Fruit fly (Drosophila melanogaster) whole organism, embryonic: ENCODE results near the gene CG8944.
A peak's percentile ranks its signal among the peaks of the same experiment; 100 is the strongest.

Experiments used
- CG10267 ChIP-seq: fragments of 200-800 bp; sonication (Bioruptor generic); optimal IDR thresholded peaks from 2 replicates; lab custom pipeline; 2018; ENCODE audit warnings: missing biosample characterization, mild to moderate bottlenecking, missing genetic modification characterization, moderate library complexity
- CG10274 ChIP-seq: fragments of 200-800 bp; sonication (Bioruptor generic); optimal IDR thresholded peaks from 3 replicates; lab custom pipeline; 2017; ENCODE audit warnings: missing biosample characterization, mild to moderate bottlenecking, missing genetic modification characterization
- CG10543 ChIP-seq: fragments of 200-800 bp; sonication (Bioruptor generic); optimal IDR thresholded peaks from 3 replicates; lab custom pipeline; 2017; ENCODE audit warnings: missing biosample characterization, mild to moderate bottlenecking, missing genetic modification characterization, moderate library complexity
- CG12236 ChIP-seq: fragments of 200-800 bp; sonication (Bioruptor generic); optimal IDR thresholded peaks from 2 replicates; lab custom pipeline; 2016; ENCODE audit warnings: missing biosample characterization, missing genetic modification characterization
- CG12744 ChIP-seq: fragments of 200-800 bp; sonication (Bioruptor generic); optimal IDR thresholded peaks from 2 replicates; lab custom pipeline; 2016; ENCODE audit warnings: missing biosample characterization, missing genetic modification characterization
- CG15269 ChIP-seq: fragments of 200-800 bp; sonication (Bioruptor generic); optimal IDR thresholded peaks from 2 replicates; lab custom pipeline; 2018; ENCODE audit warnings: missing biosample characterization, mild to moderate bottlenecking, missing genetic modification characterization, moderate library complexity
- CG1529 ChIP-seq: fragments of 200-800 bp; sonication (Bioruptor generic); optimal IDR thresholded peaks from 3 replicates; lab custom pipeline; 2018; ENCODE audit warnings: missing biosample characterization, missing genetic modification characterization
- CG15479 ChIP-seq: fragments of 200-800 bp; sonication (Bioruptor generic); optimal IDR thresholded peaks from 3 replicates; lab custom pipeline; 2019; ENCODE audit warnings: missing biosample characterization, mild to moderate bottlenecking, missing genetic modification characterization, moderate library complexity
- CG1603 ChIP-seq: fragments of 200-800 bp; sonication (Bioruptor generic); optimal IDR thresholded peaks from 2 replicates; lab custom pipeline; 2019; ENCODE audit warnings: missing biosample characterization, mild to moderate bottlenecking, missing genetic modification characterization, moderate library complexity
- CG17568 ChIP-seq: fragments of 200-800 bp; sonication (Bioruptor generic); optimal IDR thresholded peaks from 2 replicates; lab custom pipeline; 2018; ENCODE audit warnings: missing biosample characterization, mild to moderate bottlenecking, missing genetic modification characterization, moderate library complexity
- CG2120 ChIP-seq: fragments of 200-800 bp; sonication (Bioruptor generic); optimal IDR thresholded peaks from 3 replicates; lab custom pipeline; 2016; ENCODE audit warnings: missing biosample characterization, missing genetic modification characterization
- CG3281 ChIP-seq: fragments of 200-800 bp; sonication (Bioruptor generic); optimal IDR thresholded peaks from 3 replicates; lab custom pipeline; 2017; ENCODE audit warnings: missing biosample characterization, mild to moderate bottlenecking, missing genetic modification characterization
- CG5245 ChIP-seq: fragments of 200-800 bp; sonication (Bioruptor generic); optimal IDR thresholded peaks from 3 replicates; lab custom pipeline; 2016; ENCODE audit warnings: missing biosample characterization, missing genetic modification characterization
- CG6272 ChIP-seq: fragments of 200-800 bp; sonication (Bioruptor generic); IDR thresholded peaks from 2 replicates; pipeline ENCODE4 v1.3.6; 2022; ENCODE audit warnings: missing biosample characterization, missing genetic modification characterization
- CG6654 ChIP-seq: fragments of 200-800 bp; sonication (Bioruptor generic); optimal IDR thresholded peaks from 2 replicates; lab custom pipeline; 2017; ENCODE audit warnings: missing biosample characterization, mild to moderate bottlenecking, missing genetic modification characterization
- CG7372 ChIP-seq: fragments of 200-800 bp; sonication (Bioruptor generic); IDR thresholded peaks from 2 replicates; pipeline ENCODE4 v1.3.6; 2022; ENCODE audit warnings: missing biosample characterization, missing genetic modification characterization
- CG7786 ChIP-seq: fragments of 200-800 bp; sonication (Bioruptor generic); optimal IDR thresholded peaks from 2 replicates; lab custom pipeline; 2016; ENCODE audit warnings: missing biosample characterization, missing genetic modification characterization
- CG8944 ChIP-seq: fragments of 200-800 bp; sonication (Bioruptor generic); optimal IDR thresholded peaks from 3 replicates; lab custom pipeline; 2016; ENCODE audit warnings: missing biosample characterization, missing genetic modification characterization
- Dip3 ChIP-seq: fragments of 200-800 bp; sonication (Bioruptor generic); optimal IDR thresholded peaks from 3 replicates; lab custom pipeline; 2016; ENCODE audit warnings: missing biosample characterization, missing genetic modification characterization
- E2f1 ChIP-seq: fragments of 200-800 bp; sonication (Bioruptor generic); IDR thresholded peaks from 2 replicates; pipeline ENCODE4 v1.3.6; 2022; ENCODE audit warnings: missing biosample characterization, missing genetic modification characterization
- Fer3 ChIP-seq: fragments of 200-800 bp; sonication (Bioruptor generic); optimal IDR thresholded peaks from 2 replicates; lab custom pipeline; 2018; ENCODE audit warnings: missing biosample characterization, mild to moderate bottlenecking, missing genetic modification characterization, moderate library complexity
- GATAe ChIP-seq: fragments of 200-800 bp; sonication (Bioruptor generic); conservative IDR thresholded peaks from 2 replicates; pipeline ENCODE4 v1.3.6; 2022; ENCODE audit warnings: missing biosample characterization, missing genetic modification characterization
- Gug ChIP-seq: fragments of 200-800 bp; sonication (Bioruptor generic); IDR thresholded peaks from 4 replicates; pipeline ENCODE4 v1.3.6; 2022; ENCODE audit warnings: missing biosample characterization, missing genetic modification characterization
- HLH3B ChIP-seq: fragments of 200-800 bp; sonication (Bioruptor generic); IDR thresholded peaks from 2 replicates; pipeline ENCODE4 v1.3.6; 2022; ENCODE audit warnings: missing biosample characterization, missing genetic modification characterization
- Hr3 ChIP-seq: fragments of 200-800 bp; sonication (Bioruptor generic); optimal IDR thresholded peaks from 3 replicates; lab custom pipeline; 2016; ENCODE audit warnings: missing biosample characterization, missing genetic modification characterization
- Jarid2 ChIP-seq: fragments of 200-800 bp; sonication (Bioruptor generic); optimal IDR thresholded peaks from 3 replicates; lab custom pipeline; 2017; ENCODE audit warnings: mild to moderate bottlenecking, missing biosample characterization, missing genetic modification reagents, missing genetic modification characterization
- MBD-R2 ChIP-seq: fragments of 200-800 bp; sonication (Bioruptor generic); IDR thresholded peaks from 2 replicates; pipeline ENCODE4 v1.3.6; 2022; ENCODE audit warnings: missing biosample characterization, missing genetic modification characterization
- Mrtf ChIP-seq: fragments of 200-800 bp; sonication (Bioruptor generic); IDR thresholded peaks from 3 replicates; pipeline ENCODE4 v1.3.6; 2022; ENCODE audit warnings: missing biosample characterization, missing genetic modification characterization
- NfI ChIP-seq: fragments of 200-800 bp; sonication (Bioruptor generic); optimal IDR thresholded peaks from 3 replicates; lab custom pipeline; 2018; ENCODE audit warnings: missing biosample characterization, mild to moderate bottlenecking, missing genetic modification characterization, moderate library complexity
- PHDP ChIP-seq: fragments of 200-800 bp; sonication (Bioruptor generic); optimal IDR thresholded peaks from 3 replicates; lab custom pipeline; 2018; ENCODE audit warnings: missing biosample characterization, mild to moderate bottlenecking, missing genetic modification characterization, moderate library complexity
- Pdp1 ChIP-seq, 2 experiments: fragments of 200-800 bp; sonication (Bioruptor generic); optimal IDR thresholded peaks; 3 replicates each; lab custom pipeline; 2016; ENCODE audit warnings: missing biosample characterization in 2 of 2, missing genetic modification characterization in 2 of 2, mild to moderate bottlenecking in 1 of 2, moderate library complexity in 1 of 2
- Side ChIP-seq: fragments of 200-800 bp; sonication (Bioruptor generic); optimal IDR thresholded peaks from 2 replicates; lab custom pipeline; 2016; ENCODE audit warnings: missing biosample characterization, missing genetic modification characterization
- Usf ChIP-seq: fragments of 200-800 bp; sonication (Bioruptor generic); optimal IDR thresholded peaks from 2 replicates; lab custom pipeline; 2017; ENCODE audit warnings: missing genotype, missing biosample characterization, missing genetic modification characterization
- al ChIP-seq: fragments of 200-800 bp; sonication (Bioruptor generic); IDR thresholded peaks from 2 replicates; pipeline ENCODE4 v1.3.6; 2022; ENCODE audit warnings: missing biosample characterization, missing genetic modification characterization
- ash1 ChIP-seq: fragments of 200-800 bp; sonication (Bioruptor generic); optimal IDR thresholded peaks from 2 replicates; lab custom pipeline; 2018; ENCODE audit warnings: missing biosample characterization, mild to moderate bottlenecking, missing genetic modification characterization
- bab2 ChIP-seq: fragments of 200-800 bp; sonication (Bioruptor generic); optimal IDR thresholded peaks from 2 replicates; lab custom pipeline; 2016; ENCODE audit warnings: missing biosample characterization, missing genetic modification characterization
- bbx ChIP-seq: fragments of 200-800 bp; sonication (Bioruptor generic); IDR thresholded peaks from 2 replicates; pipeline ENCODE4 v1.3.6; 2022; ENCODE audit warnings: missing biosample characterization, missing genetic modification characterization; ENCODE audit not compliant: partially characterized antibody
- esg ChIP-seq: fragments of 200-800 bp; sonication (Bioruptor generic); conservative IDR thresholded peaks from 2 replicates; pipeline ENCODE4 v1.3.6; 2022; ENCODE audit warnings: missing biosample characterization, missing genetic modification characterization
- fu2 ChIP-seq: fragments of 200-800 bp; sonication (Bioruptor generic); optimal IDR thresholded peaks from 2 replicates; lab custom pipeline; 2016; ENCODE audit warnings: missing biosample characterization, missing genetic modification characterization
- gro ChIP-seq: fragments of 200-800 bp; sonication (Bioruptor generic); optimal IDR thresholded peaks from 2 replicates; lab custom pipeline; 2016; ENCODE audit warnings: missing biosample characterization, missing genetic modification characterization
- hb ChIP-seq: fragments of 200-800 bp; sonication (Bioruptor generic); IDR thresholded peaks from 3 replicates; pipeline ENCODE4 v1.3.6; 2022; ENCODE audit warnings: missing biosample characterization, missing genetic modification characterization; ENCODE audit not compliant: partially characterized antibody
- lbe ChIP-seq: fragments of 200-800 bp; sonication (Bioruptor generic); optimal IDR thresholded peaks from 2 replicates; lab custom pipeline; 2016; ENCODE audit warnings: missing biosample characterization, mild to moderate bottlenecking, missing genetic modification characterization
- pum ChIP-seq: fragments of 200-800 bp; sonication (Bioruptor generic); optimal IDR thresholded peaks from 2 replicates; lab custom pipeline; 2016; ENCODE audit warnings: missing biosample characterization, missing genetic modification characterization
- sr ChIP-seq: fragments of 200-800 bp; sonication (Bioruptor generic); IDR thresholded peaks from 3 replicates; pipeline ENCODE4 v1.3.6; 2022; ENCODE audit warnings: missing biosample characterization, missing genetic modification characterization
- stwl ChIP-seq: fragments of 200-800 bp; sonication (Bioruptor generic); optimal IDR thresholded peaks from 3 replicates; lab custom pipeline; 2018; ENCODE audit warnings: missing biosample characterization, mild to moderate bottlenecking, missing genetic modification characterization, moderate library complexity
- tgo ChIP-seq: fragments of 200-800 bp; sonication (Bioruptor generic); IDR thresholded peaks from 3 replicates; pipeline ENCODE4 v1.3.6; 2022; ENCODE audit warnings: missing biosample characterization, missing genetic modification characterization
- tin ChIP-seq: fragments of 200-800 bp; sonication (Bioruptor generic); optimal IDR thresholded peaks from 3 replicates; lab custom pipeline; 2016; ENCODE audit warnings: missing biosample characterization, missing genetic modification characterization
- vnd ChIP-seq: fragments of 200-800 bp; sonication (Bioruptor generic); IDR thresholded peaks from 3 replicates; pipeline ENCODE4 v1.3.6; 2022; ENCODE audit warnings: missing biosample characterization, missing genetic modification characterization; ENCODE audit not compliant: partially characterized antibody
- zfh1 ChIP-seq: fragments of 200-800 bp; sonication (Bioruptor generic); IDR thresholded peaks from 3 replicates; pipeline ENCODE4 v1.3.6; 2022; ENCODE audit warnings: missing biosample characterization, missing genetic modification characterization

Gene CG8944

DNA sequence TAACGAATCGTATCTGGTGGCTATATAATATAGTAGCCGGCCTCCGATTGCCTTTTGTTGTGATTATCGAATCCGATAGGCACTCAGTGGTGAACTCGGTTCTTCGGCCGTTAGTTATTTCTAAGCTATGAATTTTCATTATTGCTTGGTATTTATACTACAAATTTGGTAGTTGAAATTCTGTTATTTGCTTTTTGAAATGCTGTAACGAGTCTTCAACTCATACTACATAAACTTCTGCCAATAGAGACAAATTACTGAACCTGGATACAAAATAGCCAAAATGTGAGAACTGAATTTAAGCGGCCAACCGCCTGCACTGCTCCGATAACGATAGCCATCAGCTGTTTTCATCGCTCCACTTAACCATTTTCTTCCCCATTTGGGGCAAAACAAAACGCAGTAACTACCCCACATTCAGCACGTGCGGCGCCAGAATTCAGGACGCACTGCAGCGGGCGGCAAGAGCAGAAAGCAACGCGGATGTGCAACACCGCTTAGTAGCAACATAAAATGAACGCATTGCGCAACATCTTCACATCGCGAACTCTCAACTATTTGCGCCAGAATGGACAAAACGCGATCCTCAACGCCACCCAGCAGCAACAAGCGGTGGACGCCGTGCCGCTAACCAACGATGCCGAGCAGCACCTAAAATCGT is 7.0 kb downstream of the CG8944 start, which contains the start of the genes CG11679 and CG8206 (continued):
- no peak for TF ChIP-seq CG5245 (GFP tag; lab: Kevin White, UChicago)
- TF ChIP-seq Usf (GFP tag; lab: Kevin White, UChicago): no peak
- no peak for TF ChIP-seq CG12744 (GFP tag; lab: Kevin White, UChicago)
- TF ChIP-seq lbe (GFP tag; lab: Kevin White, UChicago): no peak
- 0 out of 3 replicates have a peak, but pooled peaks have one; percentile 47 for TF ChIP-seq vnd
- 0 out of 2 replicates have a peak, but pooled peaks have one; percentile 8 for TF ChIP-seq CG6272
- no peak for TF ChIP-seq sr (GFP tag; lab: Robert Waterston, UW)
- TF ChIP-seq CG7786: peak; percentile 54
- TF ChIP-seq CG1529 (GFP tag; lab: Kevin White, UChicago): no peak
- no peak; the same call in 1 of the 2 replicates for TF ChIP-seq al (GFP tag; lab: Robert Waterston, UW)
- TF ChIP-seq CG7372 (GFP tag; lab: Robert Waterston, UW): no peak
- TF ChIP-seq CG10543 (GFP tag; lab: Kevin White, UChicago): peak; percentile 34
- no peak for TF ChIP-seq CG10274 (GFP tag; lab: Kevin White, UChicago)
- peak; percentile 54 for TF ChIP-seq pum (GFP tag; lab: Kevin White, UChicago)
- TF ChIP-seq NfI: peak; percentile 39
- 0 out of 2 replicates have a peak, but pooled peaks have one; percentile 10 for TF ChIP-seq HLH3B (GFP tag; lab: Robert Waterston, UW)
- peak; percentile 32; the same call in 1 of the 2 replicates for TF ChIP-seq bbx (GFP tag; lab: Robert Waterston, UW)
- TF ChIP-seq stwl (tag; lab: Kevin White, UChicago): peak; percentile 9
- 0 out of 3 replicates have a peak, but pooled peaks have one; percentile 42 for TF ChIP-seq zfh1
- TF ChIP-seq E2f1 (GFP tag; lab: Robert Waterston, UW): no peak
- TF ChIP-seq CG15479: peak; percentile 47
- TF ChIP-seq CG10267: peak; percentile 22
- TF ChIP-seq Gug (GFP tag; lab: Robert Waterston, UW): peak; percentile 26; the same call in 1 of the 4 replicates
- peak; percentile 34 for TF ChIP-seq gro (GFP tag; lab: Kevin White, UChicago)
- TF ChIP-seq fu2 (GFP tag; lab: Kevin White, UChicago): peak; percentile 25
- peak; percentile 14 for TF ChIP-seq Hr3 (GFP tag; lab: Kevin White, UChicago)
- no peak for TF ChIP-seq esg (GFP tag; lab: Robert Waterston, UW)
- TF ChIP-seq ash1 (GFP tag; lab: Kevin White, UChicago): no peak
- peak; percentile 45; the same call in 1 of the 3 replicates for TF ChIP-seq tgo
- TF ChIP-seq Fer3 (tag; lab: Kevin White, UChicago): peak; percentile 3
- TF ChIP-seq bab2 (GFP tag; lab: Kevin White, UChicago): peak; percentile 21
- no peak for TF ChIP-seq Mrtf (GFP tag; lab: Robert Waterston, UW)
- TF ChIP-seq CG1603 (tag; lab: Kevin White, UChicago): peak; percentile 62
- peak; percentile 77 for TF ChIP-seq MBD-R2 (GFP tag; lab: Robert Waterston, UW)
- TF ChIP-seq Pdp1 (GFP tag; optimal IDR thresholded peaks at IDR 0.05; lab: Kevin White, UChicago): peak; percentile 38 to 62
- TF ChIP-seq CG3281 (GFP tag; lab: Kevin White, UChicago): peak; percentile 15
- TF ChIP-seq Jarid2 (GFP tag; lab: Kevin White, UChicago): no peak
- TF ChIP-seq CG15269: peak; percentile 32
- TF ChIP-seq CG12236 (GFP tag; lab: Kevin White, UChicago): no peak
- peak; percentile 13 for TF ChIP-seq PHDP (tag; lab: Kevin White, UChicago)
- TF ChIP-seq GATAe (GFP tag; lab: Robert Waterston, UW): no peak
- TF ChIP-seq tin (GFP tag; lab: Kevin White, UChicago): peak; percentile 6
- peak; percentile 38 for TF ChIP-seq Dip3 (GFP tag; lab: Kevin White, UChicago)
- TF ChIP-seq CG8944 (GFP tag; lab: Kevin White, UChicago): peak; percentile 67
- TF ChIP-seq Side: no peak
- no peak for TF ChIP-seq hb (GFP tag; lab: Robert Waterston, UW)
- peak; percentile 66 for TF ChIP-seq CG2120 (GFP tag; lab: Kevin White, UChicago)
- no peak for TF ChIP-seq CG6654 (GFP tag; lab: Kevin White, UChicago)
- TF ChIP-seq CG17568: no peak
